Fruit fly (Drosophila melanogaster) whole organism, embryonic: ENCODE results near the gene CG31806.

ENCODE experiments used
- Aef1 ChIP-seq: fragments of 200-800 bp; sonication (Bioruptor generic); IDR thresholded peaks from 3 replicates; pipeline ENCODE4 v1.3.6; 2022; ENCODE audit warnings: missing biosample characterization, missing genetic modification characterization
- Atf-2 ChIP-seq: fragments of 200-800 bp; sonication (Bioruptor generic); optimal IDR thresholded peaks from 2 replicates; lab custom pipeline; 2016; ENCODE audit warnings: missing biosample characterization, missing genetic modification characterization
- BEAF-32 ChIP-seq: fragments of 200-800 bp; sonication (Bioruptor generic); optimal IDR thresholded peaks from 3 replicates; lab custom pipeline; 2017; ENCODE audit warnings: missing biosample characterization, missing genetic modification characterization, mild to moderate bottlenecking, moderate library complexity, missing genetic modification reagents
- CG10274 ChIP-seq: fragments of 200-800 bp; sonication (Bioruptor generic); optimal IDR thresholded peaks from 3 replicates; lab custom pipeline; 2017; ENCODE audit warnings: missing biosample characterization, mild to moderate bottlenecking, missing genetic modification characterization
- CG11085 ChIP-seq: fragments of 200-800 bp; sonication (Bioruptor generic); IDR thresholded peaks from 2 replicates; pipeline ENCODE4 v1.3.6; 2022; ENCODE audit warnings: missing biosample characterization, missing genetic modification characterization
- CG11560 ChIP-seq: fragments of 200-800 bp; sonication (Bioruptor generic); IDR thresholded peaks from 3 replicates; pipeline ENCODE4 v1.3.6; 2022; ENCODE audit warnings: missing biosample characterization, missing genetic modification characterization
- CG12219 ChIP-seq: fragments of 200-800 bp; sonication (Bioruptor generic); optimal IDR thresholded peaks from 3 replicates; lab custom pipeline; 2018; ENCODE audit warnings: missing biosample characterization, mild to moderate bottlenecking, missing genetic modification characterization
- CG12744 ChIP-seq: fragments of 200-800 bp; sonication (Bioruptor generic); optimal IDR thresholded peaks from 2 replicates; lab custom pipeline; 2016; ENCODE audit warnings: missing biosample characterization, missing genetic modification characterization
- CG14667 ChIP-seq: fragments of 200-800 bp; sonication (Bioruptor generic); IDR thresholded peaks from 2 replicates; pipeline ENCODE4 v1.3.6; 2022; ENCODE audit warnings: missing biosample characterization, missing genetic modification characterization
- CG15479 ChIP-seq: fragments of 200-800 bp; sonication (Bioruptor generic); optimal IDR thresholded peaks from 3 replicates; lab custom pipeline; 2019; ENCODE audit warnings: missing biosample characterization, mild to moderate bottlenecking, missing genetic modification characterization, moderate library complexity
- CG17361 ChIP-seq: fragments of 200-800 bp; sonication (Bioruptor generic); IDR thresholded peaks from 3 replicates; pipeline ENCODE4 v1.3.6; 2022; ENCODE audit warnings: missing biosample characterization, missing genetic modification characterization
- CG18011 ChIP-seq: fragments of 200-800 bp; sonication (Bioruptor generic); optimal IDR thresholded peaks from 2 replicates; lab custom pipeline; 2017; ENCODE audit warnings: missing biosample characterization, missing genetic modification characterization, mild to moderate bottlenecking, moderate library complexity, missing genotype
- CG3065 ChIP-seq: fragments of 200-800 bp; sonication (Bioruptor generic); optimal IDR thresholded peaks from 2 replicates; lab custom pipeline; 2016; ENCODE audit warnings: missing biosample characterization, missing genetic modification characterization
- CG4424 ChIP-seq: fragments of 200-800 bp; sonication (Bioruptor generic); optimal IDR thresholded peaks from 3 replicates; lab custom pipeline; 2016; ENCODE audit warnings: missing biosample characterization, missing genetic modification characterization
- CG5953 ChIP-seq: fragments of 200-800 bp; sonication (Bioruptor generic); IDR thresholded peaks from 2 replicates; pipeline ENCODE4 v1.3.6; 2022; ENCODE audit warnings: missing biosample characterization, missing genetic modification characterization
- CG6175 ChIP-seq: fragments of 200-800 bp; sonication (Bioruptor generic); IDR thresholded peaks from 3 replicates; pipeline ENCODE4 v1.3.6; 2022; ENCODE audit warnings: missing biosample characterization, missing genetic modification characterization
- CG7271 ChIP-seq: fragments of 200-800 bp; sonication (Bioruptor generic); optimal IDR thresholded peaks from 2 replicates; lab custom pipeline; 2018; ENCODE audit warnings: missing biosample characterization, mild to moderate bottlenecking, missing genetic modification characterization, moderate library complexity
- CG8388 ChIP-seq: fragments of 200-800 bp; sonication (Bioruptor generic); optimal IDR thresholded peaks from 2 replicates; lab custom pipeline; 2019; ENCODE audit warnings: missing biosample characterization, mild to moderate bottlenecking, missing genetic modification characterization, moderate library complexity
- CG9437 ChIP-seq: fragments of 200-800 bp; sonication (Bioruptor generic); optimal IDR thresholded peaks from 2 replicates; lab custom pipeline; 2018; ENCODE audit warnings: missing biosample characterization, mild to moderate bottlenecking, missing genetic modification characterization
- Dip2 ChIP-seq: fragments of 200-800 bp; sonication (Bioruptor generic); IDR thresholded peaks from 2 replicates; pipeline ENCODE4 v1.3.6; 2022; ENCODE audit warnings: missing biosample characterization, missing genetic modification characterization
- Dref ChIP-seq: fragments of 200-800 bp; sonication (Bioruptor generic); IDR thresholded peaks from 2 replicates; pipeline ENCODE4 v1.3.6; 2022; ENCODE audit warnings: missing biosample characterization, missing genetic modification characterization
- GATAe ChIP-seq: fragments of 200-800 bp; sonication (Bioruptor generic); conservative IDR thresholded peaks from 2 replicates; pipeline ENCODE4 v1.3.6; 2022; ENCODE audit warnings: missing biosample characterization, missing genetic modification characterization
- HHEX ChIP-seq: fragments of 200-800 bp; sonication (Bioruptor generic); optimal IDR thresholded peaks from 3 replicates; lab custom pipeline; 2017; ENCODE audit warnings: missing biosample characterization, mild to moderate bottlenecking, missing genetic modification characterization, missing genetic modification reagents
- HLH54F ChIP-seq: fragments of 200-800 bp; sonication (Bioruptor generic); optimal IDR thresholded peaks from 3 replicates; lab custom pipeline; 2016; ENCODE audit warnings: missing biosample characterization, missing genetic modification characterization
- Hand ChIP-seq: fragments of 200-800 bp; sonication (Bioruptor generic); optimal IDR thresholded peaks from 2 replicates; lab custom pipeline; 2017; ENCODE audit warnings: mild to moderate bottlenecking, missing biosample characterization, missing genetic modification reagents, missing genetic modification characterization
- Hmr ChIP-seq: fragments of 200-800 bp; sonication (Bioruptor generic); optimal IDR thresholded peaks from 3 replicates; lab custom pipeline; 2017; ENCODE audit warnings: mild to moderate bottlenecking, missing biosample characterization, missing genetic modification reagents, missing genetic modification characterization
- Hr39 ChIP-seq: fragments of >200 bp; optimal IDR thresholded peaks from 2 replicates; lab custom pipeline; 2017
- Hr51 ChIP-seq, 2 experiments: fragments of 200-800 bp; sonication (Bioruptor generic); optimal IDR thresholded peaks; 2 replicates in 1 of 2; 3 replicates in 1 of 2; lab custom pipeline; 2016 to 2018; ENCODE audit warnings: missing biosample characterization in 2 of 2, missing genetic modification characterization in 2 of 2, mild to moderate bottlenecking in 1 of 2, moderate library complexity in 1 of 2
- Lim3 ChIP-seq: fragments of 200-800 bp; sonication (Bioruptor generic); IDR thresholded peaks from 2 replicates; pipeline ENCODE4 v1.3.6; 2022; ENCODE audit warnings: missing biosample characterization, missing genetic modification characterization
- MTF-1 ChIP-seq: fragments of 200-800 bp; sonication (Bioruptor generic); optimal IDR thresholded peaks from 2 replicates; lab custom pipeline; 2018; ENCODE audit warnings: missing biosample characterization, mild to moderate bottlenecking, missing genetic modification characterization, borderline replicate concordance
- Mad ChIP-seq: fragments of 200-800 bp; sonication (Bioruptor generic); optimal IDR thresholded peaks from 2 replicates; lab custom pipeline; 2016; ENCODE audit warnings: missing biosample characterization, missing genetic modification characterization
- Oaz ChIP-seq: fragments of 200-800 bp; sonication (Bioruptor generic); IDR thresholded peaks from 2 replicates; pipeline ENCODE4 v1.3.6; 2022; ENCODE audit warnings: missing biosample characterization, missing genetic modification characterization
- Stat92E ChIP-seq, 3 experiments: fragments of >200 bp in 2 of 3; fragments of 200-800 bp in 1 of 3; sonication (Bioruptor generic) in 1 of 3; optimal IDR thresholded peaks; 2 replicates each; lab custom pipeline; 2017 to 2019; ENCODE audit warnings: missing biosample characterization in 3 of 3, missing genetic modification characterization in 3 of 3, mild to moderate bottlenecking in 1 of 3, moderate library complexity in 1 of 3
- ara ChIP-seq: fragments of 200-800 bp; sonication (Bioruptor generic); IDR thresholded peaks from 2 replicates; pipeline ENCODE4 v1.3.6; 2022; ENCODE audit warnings: missing biosample characterization, missing genetic modification characterization
- bcd ChIP-seq: fragments of 200-800 bp; sonication (Bioruptor generic); optimal IDR thresholded peaks from 2 replicates; lab custom pipeline; 2017; ENCODE audit warnings: missing biosample characterization, mild to moderate bottlenecking, missing genetic modification characterization
- caup ChIP-seq: fragments of 200-800 bp; sonication (Bioruptor generic); optimal IDR thresholded peaks from 3 replicates; lab custom pipeline; 2017; ENCODE audit warnings: missing biosample characterization, mild to moderate bottlenecking, missing genetic modification characterization, moderate library complexity; ENCODE audit not compliant: severe bottlenecking
- cg ChIP-seq: fragments of 200-800 bp; sonication (Bioruptor generic); optimal IDR thresholded peaks from 3 replicates; lab custom pipeline; 2019; ENCODE audit warnings: missing biosample characterization, mild to moderate bottlenecking, missing genetic modification characterization, moderate library complexity
- disco-r ChIP-seq: fragments of 200-800 bp; sonication (Bioruptor generic); optimal IDR thresholded peaks from 2 replicates; lab custom pipeline; 2016; ENCODE audit warnings: missing biosample characterization, missing genetic modification characterization
- fd64A ChIP-seq: fragments of 200-800 bp; sonication (Bioruptor generic); optimal IDR thresholded peaks from 3 replicates; lab custom pipeline; 2018; ENCODE audit warnings: missing biosample characterization, mild to moderate bottlenecking, missing genetic modification characterization
- gcm ChIP-seq: fragments of 200-800 bp; sonication (Bioruptor generic); optimal IDR thresholded peaks from 2 replicates; lab custom pipeline; 2019; ENCODE audit warnings: missing biosample characterization, mild to moderate bottlenecking, missing genetic modification characterization, moderate library complexity
- gt ChIP-seq: fragments of 200-800 bp; sonication (Bioruptor generic); IDR thresholded peaks from 2 replicates; pipeline ENCODE4 v1.3.6; 2022; ENCODE audit warnings: missing biosample characterization, missing genetic modification characterization
- hb ChIP-seq: fragments of 200-800 bp; sonication (Bioruptor generic); IDR thresholded peaks from 3 replicates; pipeline ENCODE4 v1.3.6; 2022; ENCODE audit warnings: missing biosample characterization, missing genetic modification characterization; ENCODE audit not compliant: partially characterized antibody
- lilli ChIP-seq: fragments of 200-800 bp; sonication (Bioruptor generic); optimal IDR thresholded peaks from 3 replicates; lab custom pipeline; 2016; ENCODE audit warnings: missing biosample characterization, missing genetic modification characterization
- maf-S ChIP-seq: fragments of 200-800 bp; sonication (Bioruptor generic); optimal IDR thresholded peaks from 2 replicates; lab custom pipeline; 2016; ENCODE audit warnings: missing biosample characterization, missing genetic modification characterization
- mam ChIP-seq: fragments of 200-800 bp; sonication (Bioruptor generic); optimal IDR thresholded peaks from 3 replicates; lab custom pipeline; 2016; ENCODE audit warnings: missing biosample characterization, missing genetic modification characterization
- mld ChIP-seq: fragments of 200-800 bp; sonication (Bioruptor generic); IDR thresholded peaks from 3 replicates; pipeline ENCODE4 v1.3.6; 2022; ENCODE audit warnings: missing biosample characterization, missing genetic modification characterization; ENCODE audit not compliant: partially characterized antibody
- onecut ChIP-seq: fragments of 200-800 bp; sonication (Bioruptor generic); IDR thresholded peaks from 2 replicates; pipeline ENCODE4 v1.3.6; 2022; ENCODE audit warnings: missing biosample characterization, missing genetic modification characterization
- row ChIP-seq: fragments of 200-800 bp; sonication (Bioruptor generic); IDR thresholded peaks from 3 replicates; pipeline ENCODE4 v1.3.6; 2022; ENCODE audit warnings: missing biosample characterization, missing genetic modification characterization
- stwl ChIP-seq: fragments of 200-800 bp; sonication (Bioruptor generic); optimal IDR thresholded peaks from 3 replicates; lab custom pipeline; 2018; ENCODE audit warnings: missing biosample characterization, mild to moderate bottlenecking, missing genetic modification characterization, moderate library complexity
- tin ChIP-seq: fragments of 200-800 bp; sonication (Bioruptor generic); optimal IDR thresholded peaks from 3 replicates; lab custom pipeline; 2016; ENCODE audit warnings: missing biosample characterization, missing genetic modification characterization
- zen2 ChIP-seq: fragments of 200-800 bp; sonication (Bioruptor generic); IDR thresholded peaks from 3 replicates; pipeline ENCODE4 v1.3.6; 2022; ENCODE audit warnings: missing biosample characterization, missing genetic modification characterization; ENCODE audit not compliant: partially characterized antibody
- zfh1 ChIP-seq: fragments of 200-800 bp; sonication (Bioruptor generic); IDR thresholded peaks from 3 replicates; pipeline ENCODE4 v1.3.6; 2022; ENCODE audit warnings: missing biosample characterization, missing genetic modification characterization

CG31806 gene

dm6 chr2L:17027503-17027902 lies 42.7 kb downstream of the CG31806 start (continued):
- TF ChIP-seq CG3065 (GFP tag; lab: Kevin White, UChicago) = no peak
- no peak for TF ChIP-seq CG5953
- no peak; the same call in 1 of the 3 replicates for TF ChIP-seq row (GFP tag; lab: Robert Waterston, UW)
- no peak for TF ChIP-seq stwl (tag; lab: Kevin White, UChicago)
- TF ChIP-seq MTF-1 = no peak
- no peak for TF ChIP-seq CG10274
- TF ChIP-seq ara = no peak
- no peak for TF ChIP-seq CG14667 (GFP tag; lab: Robert Waterston, UW)
- no peak for TF ChIP-seq CG11560
- TF ChIP-seq zen2 (GFP tag; lab: Robert Waterston, UW) = no peak
- no peak for TF ChIP-seq Oaz (GFP tag; lab: Robert Waterston, UW)
- TF ChIP-seq CG4424 (GFP tag; lab: Kevin White, UChicago) = no peak
- no peak for TF ChIP-seq gcm (GFP tag; lab: Kevin White, UChicago)
- TF ChIP-seq CG6175 (GFP tag; lab: Robert Waterston, UW) = no peak
- no peak for TF ChIP-seq cg (GFP tag; lab: Kevin White, UChicago)
- TF ChIP-seq CG12744 (GFP tag; lab: Kevin White, UChicago) = no peak
- no peak for TF ChIP-seq CG11085 (GFP tag; lab: Robert Waterston, UW)
- no peak for TF ChIP-seq fd64A
- TF ChIP-seq Lim3 (GFP tag; lab: Robert Waterston, UW) = no peak
- no peak for TF ChIP-seq GATAe (GFP tag; lab: Robert Waterston, UW)
- no peak for TF ChIP-seq Stat92E (GFP tag; optimal IDR thresholded peaks at IDR 0.05; lab: Kevin White, UChicago)
- TF ChIP-seq CG8388 (GFP tag; lab: Kevin White, UChicago) = no peak
- TF ChIP-seq Hmr (GFP tag; lab: Kevin White, UChicago) = peak; percentile 41
- TF ChIP-seq CG17361 (GFP tag; lab: Robert Waterston, UW) = no peak
- TF ChIP-seq tin (GFP tag; lab: Kevin White, UChicago) = no peak
- TF ChIP-seq caup (GFP tag; lab: Kevin White, UChicago) = no peak
- no peak for TF ChIP-seq CG9437 (GFP tag; lab: Kevin White, UChicago)
- no peak for TF ChIP-seq gt (GFP tag; lab: Robert Waterston, UW)
- no peak for TF ChIP-seq mld (GFP tag; lab: Robert Waterston, UW)
- no peak for TF ChIP-seq onecut (GFP tag; lab: Robert Waterston, UW)
- no peak for TF ChIP-seq BEAF-32
- no peak for TF ChIP-seq Hand (GFP tag; lab: Kevin White, UChicago)
- no peak for TF ChIP-seq CG12219 (GFP tag; lab: Kevin White, UChicago)
- TF ChIP-seq bcd (GFP tag; lab: Kevin White, UChicago) = no peak
- TF ChIP-seq Atf-2 (GFP tag; lab: Kevin White, UChicago) = no peak
- TF ChIP-seq disco-r = no peak
- no peak for TF ChIP-seq Dip2 (GFP tag; lab: Robert Waterston, UW)
- no peak for TF ChIP-seq Hr39 (lab: Kevin White, UChicago)
- TF ChIP-seq Dref (GFP tag; lab: Robert Waterston, UW) = no peak
- no peak for TF ChIP-seq CG7271
- no peak for TF ChIP-seq HLH54F
- no peak for TF ChIP-seq lilli (GFP tag; lab: Kevin White, UChicago)
- no peak for TF ChIP-seq mam (GFP tag; lab: Kevin White, UChicago)
- TF ChIP-seq CG15479 = no peak
- TF ChIP-seq Aef1 (GFP tag; lab: Robert Waterston, UW) = no peak
- no peak for TF ChIP-seq HHEX (GFP tag; lab: Kevin White, UChicago)
- TF ChIP-seq hb (GFP tag; lab: Robert Waterston, UW) = no peak
- no peak for TF ChIP-seq CG18011 (GFP tag; lab: Kevin White, UChicago)
- TF ChIP-seq Hr51 (GFP tag; optimal IDR thresholded peaks at IDR 0.05; lab: Kevin White, UChicago) = peak in 1 of 2 experiments; percentile 45
- no peak for TF ChIP-seq maf-S (GFP tag; lab: Kevin White, UChicago)
- TF ChIP-seq zfh1 (GFP tag; lab: Robert Waterston, UW) = no peak
- TF ChIP-seq Mad (GFP tag; lab: Kevin White, UChicago) = no peak
